Fruit fly (Drosophila melanogaster) whole organism: ENCODE measurements around the gene CG14237.

Experiments used
- CG8478 ChIP-seq: fragments of >200 bp; optimal IDR thresholded peaks from 2 replicates; lab custom pipeline; 2018; ENCODE audit warnings: inconsistent platforms
- Dll ChIP-seq: fragments of >200 bp; optimal IDR thresholded peaks from 2 replicates; lab custom pipeline; 2017
- EcR ChIP-seq, 2 experiments: fragments of >200 bp; optimal IDR thresholded peaks; 2 replicates each; lab custom pipeline; 2017; ENCODE audit warnings: missing biosample characterization in 2 of 2, missing genetic modification characterization in 2 of 2, missing genetic modification reagents in 2 of 2
- pan ChIP-seq: fragments of >200 bp; optimal IDR thresholded peaks from 2 replicates; lab custom pipeline; 2017
- psq ChIP-seq: fragments of >200 bp; optimal IDR thresholded peaks from 2 replicates; lab custom pipeline; 2017
- usp ChIP-seq: fragments of >200 bp; optimal IDR thresholded peaks from 2 replicates; lab custom pipeline; 2017; ENCODE audit warnings: missing biosample characterization, missing genetic modification characterization, mixed read lengths

DNA sequence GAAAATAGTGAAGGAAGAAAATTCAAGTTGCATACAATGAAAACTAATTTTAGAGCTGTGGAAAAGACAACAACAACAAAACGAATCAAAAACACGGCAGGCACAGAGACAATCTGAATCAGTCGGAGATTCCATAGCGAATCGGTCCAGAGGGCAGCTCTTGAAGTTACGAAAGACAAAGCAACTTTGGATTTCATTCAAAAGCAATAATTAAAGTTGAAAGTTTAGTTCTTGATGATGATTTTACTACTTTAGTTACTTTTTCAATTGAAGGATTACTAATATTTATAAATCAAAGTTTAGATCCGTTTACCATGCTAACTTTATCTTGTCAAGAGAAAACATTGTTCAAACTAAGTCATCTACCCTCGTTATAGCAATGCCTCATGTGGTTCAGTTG lies 13.3 kb upstream of the CG14237 start:
- TF ChIP-seq usp (GFP tag; lab: Kevin White, UChicago): no peak
- TF ChIP-seq CG8478 (lab: Kevin White, UChicago): no peak
- no peak for TF ChIP-seq psq (lab: Kevin White, UChicago)
- TF ChIP-seq EcR (GFP tag; optimal IDR thresholded peaks at IDR 0.05; lab: Kevin White, UChicago): no peak
- no peak for TF ChIP-seq Dll
- TF ChIP-seq pan: no peak
